Worm (Caenorhabditis elegans): ENCODE results near the gene gyg-2.

ce11 chrV:16745214-16745613 lies 844 bp downstream of the gyg-2 start:
- TF ChIP-seq egl-27 (tag; optimal IDR thresholded peaks at IDR 0.05) (no peak), unc-39 (tag; optimal IDR thresholded peaks at IDR 0.05) (no peak), mdl-1 (tag; optimal IDR thresholded peaks at IDR 0.05) (no peak), jun-1 (tag; optimal IDR thresholded peaks at IDR 0.05) (no peak), nhr-12 (tag; optimal IDR thresholded peaks at IDR 0.05) (no peak), ceh-9 (tag; optimal IDR thresholded peaks at IDR 0.05) (no peak), sea-2 (GFP tag; optimal IDR thresholded peaks at IDR 0.05) (no peak)

Measured in whole organism, L3 larva.